Worm (Caenorhabditis elegans) whole organism, early embryonic: ENCODE results near the gene set-15.

Experiments used
- B0310.2 ChIP-seq: sonication (generic microtip); optimal IDR thresholded peaks from 2 replicates; lab custom pipeline; 2016; ENCODE audit warnings: mild to moderate bottlenecking, missing genetic modification characterization, missing compliant biosample characterization
- F13C5.2 ChIP-seq: sonication (generic microtip); optimal IDR thresholded peaks from 2 replicates; lab custom pipeline; 2017; ENCODE audit warnings: mild to moderate bottlenecking, missing genetic modification characterization, inconsistent platforms, missing compliant biosample characterization
- ama-1 ChIP-seq: fragments of 150-350 bp; optimal IDR thresholded peaks from 2 replicates; lab custom pipeline; 2014
- ceh-13 ChIP-seq: fragments of 200-800 bp; sonication (Bioruptor generic); optimal IDR thresholded peaks from 2 replicates; lab custom pipeline; 2018; ENCODE audit warnings: mild to moderate bottlenecking, missing genetic modification characterization, missing compliant biosample characterization
- hmg-4 ChIP-seq: fragments of 200-800 bp; sonication (Bioruptor generic); optimal IDR thresholded peaks from 2 replicates; lab custom pipeline; 2018; ENCODE audit warnings: mild to moderate bottlenecking, missing genetic modification characterization, missing compliant biosample characterization
- hnd-1 ChIP-seq: sonication (generic microtip); optimal IDR thresholded peaks from 2 replicates; lab custom pipeline; 2016; ENCODE audit warnings: missing genetic modification characterization, missing compliant biosample characterization
- sea-1 ChIP-seq: fragments of 200-800 bp; sonication (Bioruptor generic); conservative IDR thresholded peaks from 2 replicates; pipeline ENCODE4 v1.3.6; 2022; ENCODE audit warnings: missing genetic modification characterization, missing compliant biosample characterization
- tbx-37 ChIP-seq: fragments of 200-800 bp; sonication (Bioruptor generic); conservative IDR thresholded peaks from 2 replicates; pipeline ENCODE4 v1.3.6; 2022; ENCODE audit warnings: missing genetic modification reagents, missing genetic modification characterization, missing compliant biosample characterization
- tra-4 ChIP-seq: sonication (generic microtip); optimal IDR thresholded peaks from 2 replicates; lab custom pipeline; 2017; ENCODE audit warnings: missing genetic modification characterization, missing compliant biosample characterization

- TF ChIP-seq ama-1 (lab: Kevin White, UChicago) (no peak), hmg-4 (no peak), B0310.2 (tag; lab: Kevin White, UChicago) (no peak), tbx-37 (GFP tag; lab: Robert Waterston, UW) (no peak), hnd-1 (no peak), sea-1 (GFP tag; lab: Robert Waterston, UW) (no peak), ceh-13 (GFP tag; lab: Kevin White, UChicago) (no peak), tra-4 (no peak), F13C5.2 (tag; lab: Kevin White, UChicago) (no peak)
Measured at ce11 chrIV:4795111-4795510, 15.1 kb upstream of the set-15 start.
